Fruit fly (Drosophila melanogaster) whole organism, pupa: Measurements from ENCODE around the gene CG32695.

Source experiments
- EcR ChIP-seq: fragments of 200-800 bp; sonication (Bioruptor generic); optimal IDR thresholded peaks from 3 replicates; lab custom pipeline; 2019; ENCODE audit warnings: missing biosample characterization, missing genetic modification characterization, mild to moderate bottlenecking, moderate library complexity, missing genetic modification reagents
- Snoo ChIP-seq: fragments of 200-800 bp; sonication (Bioruptor generic); optimal IDR thresholded peaks from 3 replicates; lab custom pipeline; 2017; ENCODE audit warnings: missing biosample characterization, mild to moderate bottlenecking, missing genetic modification characterization, inconsistent platforms

dm6 chrX:9875948-9876853 is 2.3 kb upstream of the CG32695 start, which contains the start of gene CG15247:
- TF ChIP-seq Snoo (tag; lab: Kevin White, UChicago): no peak
- TF ChIP-seq EcR (GFP tag; lab: Kevin White, UChicago): no peak
